Fruit fly (Drosophila melanogaster): ENCODE results near the gene Spn28B.

DNA sequence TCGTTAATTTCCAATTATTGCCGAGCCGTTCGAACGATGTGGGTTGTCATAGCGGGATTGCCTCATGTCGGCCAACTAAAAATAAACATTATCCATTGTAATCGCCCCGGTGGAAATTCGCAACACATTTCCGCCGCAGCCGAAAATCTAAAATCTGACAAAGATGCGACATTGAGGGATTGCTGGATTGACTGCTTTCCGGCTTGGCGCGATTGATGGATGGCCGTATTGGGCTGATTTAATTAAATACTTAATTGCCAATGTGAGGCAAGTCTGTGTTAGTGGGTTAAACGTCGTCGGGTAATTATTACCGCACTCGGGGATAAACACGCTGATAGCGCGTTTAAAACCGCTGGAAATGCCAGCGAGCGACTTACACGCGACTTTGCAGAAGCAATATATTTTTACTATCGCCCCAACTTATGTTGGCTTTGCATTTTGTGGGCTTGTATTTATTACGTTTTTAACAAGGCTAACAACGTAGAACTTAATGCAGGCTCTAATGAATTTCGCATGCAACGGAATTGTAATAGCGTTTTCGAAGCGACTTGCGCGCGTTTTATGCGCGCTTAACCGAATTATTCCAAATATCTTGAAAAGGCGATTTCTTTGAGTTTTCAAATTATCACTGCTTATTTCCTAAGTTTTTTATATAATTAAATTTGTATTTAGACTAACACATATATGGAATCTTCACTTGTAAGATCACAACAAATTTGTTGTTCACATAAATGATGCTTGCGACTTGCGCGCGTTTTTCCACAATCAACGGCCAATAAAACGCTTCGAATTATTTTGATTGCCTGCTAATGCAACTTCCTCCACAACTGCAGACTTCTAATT is 39.6 kb upstream of the Spn28B start:
- TF ChIP-seq CG8478 (optimal IDR thresholded peaks at IDR 0.05): no peak
- no peak for TF ChIP-seq psq (optimal IDR thresholded peaks at IDR 0.05)

Measured in whole organism.